Worm (Caenorhabditis elegans): ENCODE data around the gene F42H10.6.

- no peak for TF ChIP-seq zag-1 (tag; optimal IDR thresholded peaks at IDR 0.05)
- no peak for TF ChIP-seq elt-3 (tag; optimal IDR thresholded peaks at IDR 0.05)
- TF ChIP-seq rnt-1 (tag; optimal IDR thresholded peaks at IDR 0.05): no peak
- no peak for TF ChIP-seq efl-1 (optimal IDR thresholded peaks at IDR 0.05)
- no peak for TF ChIP-seq efl-1 (GFP tag; optimal IDR thresholded peaks at IDR 0.05 in 1 of 2)
- TF ChIP-seq nhr-11 (tag; optimal IDR thresholded peaks at IDR 0.05): no peak
- TF ChIP-seq skn-1 (tag; optimal IDR thresholded peaks at IDR 0.05): no peak
- TF ChIP-seq aha-1 (tag; optimal IDR thresholded peaks at IDR 0.05): no peak
- TF ChIP-seq mep-1 (tag; optimal IDR thresholded peaks at IDR 0.05): no peak
- no peak for TF ChIP-seq ces-1 (GFP tag; optimal IDR thresholded peaks at IDR 0.05)
- TF ChIP-seq C16A3.4 (tag; optimal IDR thresholded peaks at IDR 0.05): no peak
- no peak for TF ChIP-seq unc-86 (tag; optimal IDR thresholded peaks at IDR 0.05)
- TF ChIP-seq ceh-90 (tag; optimal IDR thresholded peaks at IDR 0.05): no peak
These were observed 51.2 kb downstream of the F42H10.6 start, which contains the start of gene ZK1236.1 for ce11 chrIII:8429035-8429434.
